Worm (Caenorhabditis elegans) whole organism, young adult: ENCODE results near the gene gldi-4.

ENCODE experiments used
- B0019.2 ChIP-seq: fragments of 200-800 bp; sonication (Bioruptor generic); conservative IDR thresholded peaks from 2 replicates; pipeline ENCODE4 v1.3.6; 2022; ENCODE audit warnings: missing genetic modification reagents, missing genetic modification characterization, missing compliant biosample characterization
- B0261.1 ChIP-seq: sonication (generic microtip); optimal IDR thresholded peaks from 2 replicates; lab custom pipeline; 2016; ENCODE audit warnings: mild to moderate bottlenecking, missing genetic modification characterization, moderate library complexity, missing compliant biosample characterization
- B0336.3 ChIP-seq: fragments of 200-800 bp; sonication (Bioruptor generic); IDR thresholded peaks from 2 replicates; pipeline ENCODE4 v1.3.6; 2022; ENCODE audit warnings: missing genetic modification characterization, missing compliant biosample characterization
- F10E7.11 ChIP-seq: sonication (generic microtip); optimal IDR thresholded peaks from 2 replicates; lab custom pipeline; 2017; ENCODE audit warnings: mild to moderate bottlenecking, missing genetic modification characterization, moderate library complexity, missing compliant biosample characterization
- F49E8.2 ChIP-seq: sonication (generic microtip); optimal IDR thresholded peaks from 3 replicates; lab custom pipeline; 2017; ENCODE audit warnings: missing genetic modification characterization, mild to moderate bottlenecking, missing compliant biosample characterization, antibody characterized with exemption, moderate library complexity; ENCODE audit not compliant: insufficient read depth
- F57A8.1 ChIP-seq: fragments of 200-800 bp; sonication (Bioruptor generic); optimal IDR thresholded peaks from 2 replicates; lab custom pipeline; 2018; ENCODE audit warnings: mild to moderate bottlenecking, missing genetic modification characterization, moderate library complexity, missing compliant biosample characterization
- Y56A3A.18 ChIP-seq: fragments of 200-800 bp; sonication (Bioruptor generic); IDR thresholded peaks from 2 replicates; pipeline ENCODE4 v1.3.6; 2022; ENCODE audit warnings: missing genetic modification reagents, missing genetic modification characterization, missing compliant biosample characterization
- aptf-3 ChIP-seq: fragments of 200-800 bp; sonication (Bioruptor generic); IDR thresholded peaks from 2 replicates; pipeline ENCODE4 v1.3.6; 2022; ENCODE audit warnings: missing genetic modification characterization, missing compliant biosample characterization
- atf-7 ChIP-seq: sonication (generic microtip); optimal IDR thresholded peaks from 2 replicates; lab custom pipeline; 2017; ENCODE audit warnings: mild to moderate bottlenecking, missing genetic modification characterization, missing compliant biosample characterization
- athp-1 ChIP-seq: sonication (generic microtip); optimal IDR thresholded peaks from 2 replicates; lab custom pipeline; 2017; ENCODE audit warnings: mild to moderate bottlenecking, missing genetic modification characterization, missing compliant biosample characterization
- attf-3 ChIP-seq: fragments of 200-800 bp; sonication (Bioruptor generic); conservative IDR thresholded peaks from 2 replicates; pipeline ENCODE4 v1.3.6; 2022; ENCODE audit warnings: missing genetic modification reagents, missing genetic modification characterization, missing compliant biosample characterization
- ccch-3 ChIP-seq: fragments of 200-800 bp; sonication (Bioruptor generic); optimal IDR thresholded peaks from 2 replicates; lab custom pipeline; 2018; ENCODE audit warnings: mild to moderate bottlenecking, missing genetic modification characterization, missing compliant biosample characterization
- ceh-100 ChIP-seq: fragments of 200-800 bp; sonication (Bioruptor generic); IDR thresholded peaks from 2 replicates; pipeline ENCODE4 v1.3.6; 2022; ENCODE audit warnings: missing genetic modification reagents, missing genetic modification characterization, missing compliant biosample characterization
- ceh-27 ChIP-seq: fragments of 200-800 bp; sonication (Bioruptor generic); optimal IDR thresholded peaks from 2 replicates; lab custom pipeline; 2018; ENCODE audit warnings: mild to moderate bottlenecking, missing genetic modification characterization, moderate library complexity, missing compliant biosample characterization
- ceh-40 ChIP-seq: fragments of 200-800 bp; sonication (Bioruptor generic); IDR thresholded peaks from 2 replicates; pipeline ENCODE4 v1.3.6; 2022; ENCODE audit warnings: missing genetic modification characterization, missing compliant biosample characterization
- chd-7 ChIP-seq: sonication (generic microtip); optimal IDR thresholded peaks from 2 replicates; lab custom pipeline; 2016; ENCODE audit warnings: mild to moderate bottlenecking, missing genetic modification characterization, moderate library complexity, missing compliant biosample characterization
- die-1 ChIP-seq: sonication (generic microtip); optimal IDR thresholded peaks from 2 replicates; lab custom pipeline; 2016; ENCODE audit warnings: missing genotype, mild to moderate bottlenecking, missing genetic modification characterization, missing compliant biosample characterization
- dpl-1 ChIP-seq: fragments of 150-350 bp; optimal IDR thresholded peaks from 2 replicates; lab custom pipeline; 2014; ENCODE audit warnings: missing biosample characterization, missing genetic modification reagents, missing genetic modification characterization
- efl-1 ChIP-seq: fragments of 150-350 bp; optimal IDR thresholded peaks from 2 replicates; lab custom pipeline; 2014; ENCODE audit warnings: missing biosample characterization, missing genetic modification reagents, missing genetic modification characterization
- egl-44 ChIP-seq: fragments of 200-800 bp; sonication (Bioruptor generic); IDR thresholded peaks from 2 replicates; pipeline ENCODE4 v1.3.6; 2022; ENCODE audit warnings: missing genetic modification reagents, missing genetic modification characterization, missing compliant biosample characterization
- fkh-3 ChIP-seq: sonication (generic microtip); optimal IDR thresholded peaks from 2 replicates; lab custom pipeline; 2016; ENCODE audit warnings: mild to moderate bottlenecking, missing genetic modification characterization, missing compliant biosample characterization
- gei-17 ChIP-seq: fragments of 200-800 bp; sonication (Bioruptor generic); optimal IDR thresholded peaks from 2 replicates; lab custom pipeline; 2018; ENCODE audit warnings: mild to moderate bottlenecking, missing genetic modification characterization, missing compliant biosample characterization
- him-1 ChIP-seq: sonication (generic microtip); optimal IDR thresholded peaks from 2 replicates; lab custom pipeline; 2016; ENCODE audit warnings: missing genotype, missing genetic modification reagents, missing genetic modification characterization, missing compliant biosample characterization
- hlh-26 ChIP-seq: fragments of 200-800 bp; sonication (Bioruptor generic); conservative IDR thresholded peaks from 2 replicates; pipeline ENCODE4 v1.3.6; 2022; ENCODE audit warnings: missing genetic modification reagents, missing genetic modification characterization, missing compliant biosample characterization
- hmg-20 ChIP-seq: fragments of 200-800 bp; sonication (Bioruptor generic); IDR thresholded peaks from 2 replicates; pipeline ENCODE4 v1.3.6; 2022; ENCODE audit warnings: missing genetic modification reagents, missing genetic modification characterization, missing compliant biosample characterization
- lin-26 ChIP-seq: fragments of 200-800 bp; sonication (Bioruptor generic); IDR thresholded peaks from 2 replicates; pipeline ENCODE4 v1.3.6; 2022; ENCODE audit warnings: missing genetic modification reagents, missing genetic modification characterization, missing compliant biosample characterization
- lin-54 ChIP-seq: fragments of 200-800 bp; sonication (Bioruptor generic); optimal IDR thresholded peaks from 2 replicates; lab custom pipeline; 2018; ENCODE audit warnings: mild to moderate bottlenecking, missing genetic modification characterization, missing compliant biosample characterization
- lsl-1 ChIP-seq: fragments of 200-800 bp; sonication (Bioruptor generic); optimal IDR thresholded peaks from 2 replicates; lab custom pipeline; 2018; ENCODE audit warnings: mild to moderate bottlenecking, missing genetic modification characterization, moderate library complexity, missing compliant biosample characterization
- madf-10 ChIP-seq: sonication (generic microtip); optimal IDR thresholded peaks from 2 replicates; lab custom pipeline; 2016; ENCODE audit warnings: mild to moderate bottlenecking, missing genetic modification characterization, missing compliant biosample characterization
- madf-6 ChIP-seq: fragments of 200-800 bp; sonication (Bioruptor generic); IDR thresholded peaks from 2 replicates; pipeline ENCODE4 v1.3.6; 2022; ENCODE audit warnings: missing genetic modification reagents, missing genetic modification characterization, missing compliant biosample characterization
- mcd-1 ChIP-seq: fragments of 200-800 bp; sonication (Bioruptor generic); IDR thresholded peaks from 2 replicates; pipeline ENCODE4 v1.3.6; 2022; ENCODE audit warnings: missing genetic modification reagents, missing genetic modification characterization, missing compliant biosample characterization
- mel-28 ChIP-seq: sonication (generic microtip); optimal IDR thresholded peaks from 2 replicates; lab custom pipeline; 2016; ENCODE audit warnings: borderline replicate concordance, mild to moderate bottlenecking, missing genetic modification characterization, missing compliant biosample characterization
- nhr-179 ChIP-seq: sonication (generic microtip); optimal IDR thresholded peaks from 2 replicates; lab custom pipeline; 2016; ENCODE audit warnings: mild to moderate bottlenecking, missing genetic modification characterization, missing compliant biosample characterization
- nhr-27 ChIP-seq: fragments of 200-800 bp; sonication (Bioruptor generic); optimal IDR thresholded peaks from 2 replicates; lab custom pipeline; 2018; ENCODE audit warnings: mild to moderate bottlenecking, missing genetic modification characterization, moderate library complexity, missing compliant biosample characterization
- rcor-1 ChIP-seq: fragments of 200-800 bp; sonication (Bioruptor generic); IDR thresholded peaks from 2 replicates; pipeline ENCODE4 v1.3.6; 2022; ENCODE audit warnings: missing genetic modification reagents, missing genetic modification characterization, missing compliant biosample characterization
- repo-1 ChIP-seq: sonication (generic microtip); optimal IDR thresholded peaks from 2 replicates; lab custom pipeline; 2017; ENCODE audit warnings: mild to moderate bottlenecking, missing genetic modification characterization, missing compliant biosample characterization
- sea-2 ChIP-seq: fragments of 200-800 bp; sonication (Bioruptor generic); IDR thresholded peaks from 2 replicates; pipeline ENCODE4 v1.3.6; 2022; ENCODE audit warnings: missing genetic modification characterization, missing compliant biosample characterization
- snpc-1.1 ChIP-seq: sonication (generic microtip); optimal IDR thresholded peaks from 2 replicates; lab custom pipeline; 2017; ENCODE audit warnings: missing genetic modification characterization, mild to moderate bottlenecking, missing compliant biosample characterization, antibody characterized with exemption, moderate library complexity, missing genotype, missing genetic modification reagents; ENCODE audit not compliant: insufficient read depth
- snpc-1.3 ChIP-seq: sonication (generic microtip); optimal IDR thresholded peaks from 2 replicates; lab custom pipeline; 2017; ENCODE audit warnings: missing genetic modification characterization, mild to moderate bottlenecking, missing compliant biosample characterization, antibody characterized with exemption, moderate library complexity, missing genotype, missing genetic modification reagents; ENCODE audit not compliant: insufficient read depth
- snpc-3.4 ChIP-seq: sonication (generic microtip); optimal IDR thresholded peaks from 2 replicates; lab custom pipeline; 2017; ENCODE audit warnings: missing genetic modification characterization, mild to moderate bottlenecking, missing compliant biosample characterization, antibody characterized with exemption, moderate library complexity, missing genotype, missing genetic modification reagents
- snpc-4 ChIP-seq, 5 experiments: fragments of 150-350 bp in 1 of 5; sonication (generic microtip) in 4 of 5; optimal IDR thresholded peaks; 2 replicates each; lab custom pipeline; 2014 to 2018; ENCODE audit warnings: missing genetic modification characterization in 5 of 5, missing biosample characterization in 3 of 5, antibody characterized with exemption in 2 of 5, mild to moderate bottlenecking in 2 of 5, missing compliant biosample characterization in 2 of 5, missing genotype in 2 of 5, moderate library complexity in 2 of 5, missing genetic modification reagents in 1 of 5
- sptf-2 ChIP-seq: fragments of 200-800 bp; sonication (Bioruptor generic); optimal IDR thresholded peaks from 2 replicates; lab custom pipeline; 2018; ENCODE audit warnings: mild to moderate bottlenecking, missing genetic modification characterization, missing compliant biosample characterization
- tbp1 ChIP-seq: fragments of 200-800 bp; sonication (Bioruptor generic); optimal IDR thresholded peaks from 2 replicates; lab custom pipeline; 2018; ENCODE audit warnings: mild to moderate bottlenecking, missing genetic modification characterization, missing compliant biosample characterization
- ztf-3 ChIP-seq: fragments of 200-800 bp; sonication (Bioruptor generic); optimal IDR thresholded peaks from 2 replicates; lab custom pipeline; 2018; ENCODE audit warnings: mild to moderate bottlenecking, missing genetic modification characterization, missing compliant biosample characterization

The gldi-4 gene

DNA sequence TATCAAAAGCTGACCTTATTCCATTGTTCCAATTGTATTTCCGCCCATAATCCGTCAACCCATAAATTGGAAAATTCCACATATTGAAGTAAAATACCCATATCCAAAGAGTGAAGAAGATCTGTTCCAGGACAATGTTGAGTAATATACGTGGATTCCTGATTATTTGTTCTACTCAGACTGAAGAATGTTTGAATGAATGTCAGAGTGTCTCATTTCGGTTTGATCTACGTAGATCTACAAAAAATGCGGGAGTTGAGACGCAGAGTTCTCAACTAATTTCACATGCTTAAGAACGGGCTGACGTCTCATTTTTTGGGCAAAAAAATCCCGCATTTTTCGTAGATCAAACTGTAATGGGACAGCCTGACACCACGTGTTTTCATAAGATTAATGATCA lies 45.0 kb upstream of the gldi-4 start, which contains the start of gene nhr-249:
TSS of gene nhr-249 (minus strand) at position 101 of the 400 bp plus-strand sequence.
- peak; percentile 22 for TF ChIP-seq efl-1
- no peak for TF ChIP-seq ceh-100
- TF ChIP-seq egl-44 (GFP tag; lab: Robert Waterston, UW): no peak
- TF ChIP-seq gei-17 (GFP tag; lab: Kevin White, UChicago): no peak

DNA sequence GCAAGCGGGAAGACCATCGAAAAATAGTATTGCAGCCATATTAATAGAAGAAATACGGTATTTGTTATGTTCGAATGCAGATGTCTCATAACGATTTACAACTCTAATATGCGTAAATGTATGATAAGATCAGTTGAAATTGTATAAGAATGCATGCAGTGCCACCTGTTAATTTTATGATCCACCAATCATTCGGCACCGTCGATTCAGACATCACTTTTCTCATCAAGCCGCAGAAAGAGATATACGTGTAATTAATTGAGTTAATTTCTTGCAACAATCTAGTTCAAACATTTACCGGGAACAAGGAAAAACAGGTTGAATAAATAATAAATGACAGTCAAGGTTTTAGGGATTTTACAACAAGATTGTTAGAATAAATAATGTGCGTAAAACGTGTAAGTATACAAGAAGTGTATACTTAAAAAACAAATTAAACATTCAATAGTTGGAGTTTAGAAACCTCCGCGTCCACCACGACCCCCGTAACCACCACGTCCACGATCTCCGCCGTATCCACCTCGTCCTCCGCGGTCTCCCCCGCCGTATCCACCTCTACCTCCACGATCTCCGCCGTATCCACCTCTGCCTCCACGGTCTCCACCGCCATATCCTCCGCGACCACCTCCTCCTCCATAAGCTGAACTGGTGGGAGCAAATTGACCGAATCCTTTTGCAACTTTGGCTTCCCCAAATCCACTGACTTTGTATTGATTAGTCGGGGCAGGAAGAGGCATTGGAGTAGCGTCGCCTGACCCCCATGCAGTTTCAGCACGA lies 43.1 kb upstream of the gldi-4 start:
- peak; percentile 11 for TF ChIP-seq die-1 (tag; lab: Kevin White, UChicago)
- TF ChIP-seq ceh-27 (GFP tag; lab: Kevin White, UChicago): no peak
- no peak for TF ChIP-seq fkh-3 (tag; lab: Kevin White, UChicago)
- no peak for TF ChIP-seq B0261.1 (tag; lab: Kevin White, UChicago)
- peak; percentile 86; the same call in 1 of the 2 replicates for TF ChIP-seq Y56A3A.18 (GFP tag; lab: Robert Waterston, UW)
- TF ChIP-seq aptf-3 (GFP tag; lab: Robert Waterston, UW): no peak
- TF ChIP-seq mel-28: no peak
- no peak for TF ChIP-seq F10E7.11 (tag; lab: Kevin White, UChicago)
- TF ChIP-seq him-1 (tag; lab: Kevin White, UChicago): peak; percentile 38
- TF ChIP-seq egl-44 (GFP tag; lab: Robert Waterston, UW): no peak
- TF ChIP-seq lin-54 (GFP tag; lab: Kevin White, UChicago): peak; percentile 49
- peak; percentile 53 for TF ChIP-seq snpc-1.3 (tag; lab: Kevin White, UChicago)
- TF ChIP-seq B0336.3: peak; percentile 51
- TF ChIP-seq sea-2 (GFP tag; lab: Robert Waterston, UW): no peak
- TF ChIP-seq attf-3 (GFP tag; lab: Robert Waterston, UW): no peak
- no peak for TF ChIP-seq ztf-3 (GFP tag; lab: Kevin White, UChicago)
- TF ChIP-seq rcor-1 (GFP tag; lab: Robert Waterston, UW): peak; percentile 75
- no peak for TF ChIP-seq mcd-1
- TF ChIP-seq lin-26 (GFP tag; lab: Robert Waterston, UW): peak; percentile 64; the same call in 1 of the 2 replicates
- no peak for TF ChIP-seq atf-7 (tag; lab: Kevin White, UChicago)
- peak; percentile 42 for TF ChIP-seq lsl-1
- TF ChIP-seq madf-6: peak; percentile 76
- no peak for TF ChIP-seq B0019.2 (GFP tag; lab: Robert Waterston, UW)
- no peak for TF ChIP-seq nhr-27 (tag; lab: Kevin White, UChicago)
- TF ChIP-seq tbp1: no peak
- no peak for TF ChIP-seq hmg-20
- TF ChIP-seq snpc-1.1 (tag; lab: Kevin White, UChicago): no peak
- TF ChIP-seq ccch-3 (GFP tag; lab: Kevin White, UChicago): no peak
- TF ChIP-seq hlh-26 (GFP tag; lab: Robert Waterston, UW): no peak
- TF ChIP-seq F57A8.1: no peak
- peak; percentile 46 for TF ChIP-seq snpc-4 (GFP tag; optimal IDR thresholded peaks at IDR 0.05; lab: Kevin White, UChicago)
- peak in 2 of 4 experiments; percentile 75 to 76 for TF ChIP-seq snpc-4 (tag; optimal IDR thresholded peaks at IDR 0.05; lab: Kevin White, UChicago)
- peak; percentile 62 for TF ChIP-seq athp-1 (tag; lab: Kevin White, UChicago)
- peak; percentile 82 for TF ChIP-seq F49E8.2 (tag; lab: Kevin White, UChicago)
- no peak for TF ChIP-seq repo-1 (tag; lab: Kevin White, UChicago)
- TF ChIP-seq ceh-40 (GFP tag; lab: Robert Waterston, UW): 0 out of 2 replicates have a peak, but pooled peaks have one; percentile 30
- TF ChIP-seq dpl-1 (GFP tag; lab: Kevin White, UChicago): no peak
- TF ChIP-seq chd-7 (tag; lab: Kevin White, UChicago): no peak
- TF ChIP-seq sptf-2 (GFP tag; lab: Kevin White, UChicago): no peak
- TF ChIP-seq gei-17 (GFP tag; lab: Kevin White, UChicago): no peak
- TF ChIP-seq nhr-179 (tag; lab: Kevin White, UChicago): no peak
- TF ChIP-seq madf-10 (tag; lab: Kevin White, UChicago): no peak
- peak; percentile 37 for TF ChIP-seq snpc-3.4
